Fruit fly (Drosophila melanogaster) whole organism, embryonic: Measurements from ENCODE around the gene CG42828.

Experiments
- CG11247 ChIP-seq: fragments of 200-800 bp; sonication (Bioruptor generic); IDR thresholded peaks from 2 replicates; pipeline ENCODE4 v1.3.6; 2022; ENCODE audit warnings: missing biosample characterization, missing genetic modification characterization
- CG12659 ChIP-seq: fragments of 200-800 bp; sonication (Bioruptor generic); optimal IDR thresholded peaks from 3 replicates; lab custom pipeline; 2017; ENCODE audit warnings: mild to moderate bottlenecking, missing biosample characterization, missing genetic modification reagents, missing genetic modification characterization
- CG14014 ChIP-seq: fragments of 200-800 bp; sonication (Bioruptor generic); IDR thresholded peaks from 2 replicates; pipeline ENCODE4 v1.3.6; 2022; ENCODE audit warnings: missing biosample characterization, missing genetic modification characterization
- CG14710 ChIP-seq: fragments of 200-800 bp; sonication (Bioruptor generic); optimal IDR thresholded peaks from 3 replicates; lab custom pipeline; 2019; ENCODE audit warnings: missing biosample characterization, mild to moderate bottlenecking, missing genetic modification characterization, moderate library complexity
- CG15514 ChIP-seq: fragments of 200-800 bp; sonication (Bioruptor generic); optimal IDR thresholded peaks from 3 replicates; lab custom pipeline; 2017; ENCODE audit warnings: missing biosample characterization, missing genetic modification characterization, mild to moderate bottlenecking, moderate library complexity, missing genetic modification reagents
- CG17359 ChIP-seq: fragments of 200-800 bp; sonication (Bioruptor generic); optimal IDR thresholded peaks from 3 replicates; lab custom pipeline; 2018; ENCODE audit warnings: missing biosample characterization, mild to moderate bottlenecking, missing genetic modification characterization, moderate library complexity
- CG18599 ChIP-seq: fragments of 200-800 bp; sonication (Bioruptor generic); optimal IDR thresholded peaks from 3 replicates; lab custom pipeline; 2017; ENCODE audit warnings: missing biosample characterization, missing genetic modification characterization, mild to moderate bottlenecking, moderate library complexity, missing genetic modification reagents
- CG31388 ChIP-seq: fragments of 200-800 bp; sonication (Bioruptor generic); optimal IDR thresholded peaks from 2 replicates; lab custom pipeline; 2016; ENCODE audit warnings: missing biosample characterization, missing genetic modification characterization
- CG3995 ChIP-seq: fragments of 200-800 bp; sonication (Bioruptor generic); optimal IDR thresholded peaks from 3 replicates; lab custom pipeline; 2016; ENCODE audit warnings: missing biosample characterization, missing genetic modification characterization
- CG42726 ChIP-seq: fragments of 200-800 bp; sonication (Bioruptor generic); IDR thresholded peaks from 2 replicates; pipeline ENCODE4 v1.3.6; 2022; ENCODE audit warnings: missing biosample characterization, missing genetic modification characterization; ENCODE audit not compliant: partially characterized antibody
- CG4854 ChIP-seq: fragments of 200-800 bp; sonication (Bioruptor generic); optimal IDR thresholded peaks from 2 replicates; lab custom pipeline; 2016; ENCODE audit warnings: missing biosample characterization, missing genetic modification characterization, inconsistent platforms
- CG6272 ChIP-seq: fragments of 200-800 bp; sonication (Bioruptor generic); IDR thresholded peaks from 2 replicates; pipeline ENCODE4 v1.3.6; 2022; ENCODE audit warnings: missing biosample characterization, missing genetic modification characterization
- Camta ChIP-seq: fragments of 200-800 bp; sonication (Bioruptor generic); optimal IDR thresholded peaks from 2 replicates; lab custom pipeline; 2016; ENCODE audit warnings: missing biosample characterization, missing genetic modification characterization
- Doc3 ChIP-seq: fragments of 200-800 bp; sonication (Bioruptor generic); IDR thresholded peaks from 3 replicates; pipeline ENCODE4 v1.3.6; 2022; ENCODE audit warnings: missing biosample characterization, missing genetic modification characterization; ENCODE audit not compliant: partially characterized antibody
- HHEX ChIP-seq: fragments of 200-800 bp; sonication (Bioruptor generic); optimal IDR thresholded peaks from 3 replicates; lab custom pipeline; 2017; ENCODE audit warnings: missing biosample characterization, mild to moderate bottlenecking, missing genetic modification characterization, missing genetic modification reagents
- HmgD ChIP-seq: fragments of 200-800 bp; sonication (Bioruptor generic); optimal IDR thresholded peaks from 3 replicates; lab custom pipeline; 2016; ENCODE audit warnings: missing biosample characterization, missing genetic modification characterization
- HmgZ ChIP-seq: fragments of 200-800 bp; sonication (Bioruptor generic); optimal IDR thresholded peaks from 2 replicates; lab custom pipeline; 2018; ENCODE audit warnings: missing biosample characterization, mild to moderate bottlenecking, missing genetic modification characterization
- MBD-R2 ChIP-seq: fragments of 200-800 bp; sonication (Bioruptor generic); IDR thresholded peaks from 2 replicates; pipeline ENCODE4 v1.3.6; 2022; ENCODE audit warnings: missing biosample characterization, missing genetic modification characterization
- Mrtf ChIP-seq: fragments of 200-800 bp; sonication (Bioruptor generic); IDR thresholded peaks from 3 replicates; pipeline ENCODE4 v1.3.6; 2022; ENCODE audit warnings: missing biosample characterization, missing genetic modification characterization
- Nf-YB ChIP-seq: fragments of 200-800 bp; sonication (Bioruptor generic); optimal IDR thresholded peaks from 3 replicates; lab custom pipeline; 2019; ENCODE audit warnings: missing biosample characterization, mild to moderate bottlenecking, missing genetic modification characterization, moderate library complexity
- Nf-YC ChIP-seq: fragments of 200-800 bp; optimal IDR thresholded peaks from 3 replicates; lab custom pipeline; 2019; ENCODE audit warnings: missing biosample characterization, mild to moderate bottlenecking, missing genetic modification characterization, moderate library complexity
- Ptx1 ChIP-seq: fragments of 200-800 bp; sonication (Bioruptor generic); IDR thresholded peaks from 2 replicates; pipeline ENCODE4 v1.3.6; 2022; ENCODE audit warnings: missing biosample characterization, missing genetic modification characterization
- TFAM ChIP-seq: fragments of 200-800 bp; sonication (Bioruptor generic); optimal IDR thresholded peaks from 2 replicates; lab custom pipeline; 2017; ENCODE audit warnings: missing biosample characterization, missing genetic modification characterization, inconsistent platforms
- Trl ChIP-seq, 3 experiments: fragments of >200 bp in 2 of 3; fragments of 200-800 bp in 1 of 3; sonication (Bioruptor generic) in 1 of 3; optimal IDR thresholded peaks; 2 replicates in 1 of 3; 3 replicates in 2 of 3; lab custom pipeline; 2016 to 2017; ENCODE audit warnings: missing biosample characterization in 1 of 3, missing genetic modification characterization in 1 of 3
- ab ChIP-seq: fragments of 200-800 bp; sonication (Bioruptor generic); optimal IDR thresholded peaks from 2 replicates; lab custom pipeline; 2016; ENCODE audit warnings: missing biosample characterization, missing genetic modification characterization
- abd-A ChIP-seq: fragments of 200-800 bp; sonication (Bioruptor generic); optimal IDR thresholded peaks from 3 replicates; lab custom pipeline; 2019; ENCODE audit warnings: missing biosample characterization, mild to moderate bottlenecking, missing genetic modification characterization, moderate library complexity
- ash1 ChIP-seq: fragments of 200-800 bp; sonication (Bioruptor generic); optimal IDR thresholded peaks from 2 replicates; lab custom pipeline; 2018; ENCODE audit warnings: missing biosample characterization, mild to moderate bottlenecking, missing genetic modification characterization
- bcd ChIP-seq: fragments of 200-800 bp; sonication (Bioruptor generic); optimal IDR thresholded peaks from 2 replicates; lab custom pipeline; 2017; ENCODE audit warnings: missing biosample characterization, mild to moderate bottlenecking, missing genetic modification characterization
- cato ChIP-seq: fragments of 200-800 bp; sonication (Bioruptor generic); optimal IDR thresholded peaks from 2 replicates; lab custom pipeline; 2016; ENCODE audit warnings: missing biosample characterization, missing genetic modification characterization, borderline replicate concordance
- chinmo ChIP-seq: fragments of 200-800 bp; sonication (Bioruptor generic); IDR thresholded peaks from 4 replicates; pipeline ENCODE4 v1.3.6; 2022; ENCODE audit warnings: missing biosample characterization, missing genetic modification characterization; ENCODE audit not compliant: partially characterized antibody
- chn ChIP-seq: fragments of 200-800 bp; sonication (Bioruptor generic); optimal IDR thresholded peaks from 2 replicates; lab custom pipeline; 2016; ENCODE audit warnings: missing biosample characterization, missing genetic modification characterization
- ci ChIP-seq: fragments of 200-800 bp; sonication (Bioruptor generic); IDR thresholded peaks from 3 replicates; pipeline ENCODE4 v1.3.6; 2022; ENCODE audit warnings: missing biosample characterization, missing genetic modification characterization
- dati ChIP-seq: fragments of 200-800 bp; sonication (Bioruptor generic); IDR thresholded peaks from 2 replicates; pipeline ENCODE4 v1.3.6; 2022; ENCODE audit warnings: missing biosample characterization, missing genetic modification characterization
- eyg ChIP-seq: fragments of 200-800 bp; sonication (Bioruptor generic); optimal IDR thresholded peaks from 3 replicates; lab custom pipeline; 2016; ENCODE audit warnings: missing biosample characterization, missing genetic modification characterization
- grau ChIP-seq: fragments of 200-800 bp; optimal IDR thresholded peaks from 3 replicates; lab custom pipeline; 2019; ENCODE audit warnings: missing biosample characterization, mild to moderate bottlenecking, missing genetic modification characterization, moderate library complexity
- nom ChIP-seq: fragments of 200-800 bp; sonication (Bioruptor generic); optimal IDR thresholded peaks from 2 replicates; lab custom pipeline; 2017; ENCODE audit warnings: missing biosample characterization, missing genetic modification characterization, mild to moderate bottlenecking, moderate library complexity, missing genetic modification reagents
- onecut ChIP-seq: fragments of 200-800 bp; sonication (Bioruptor generic); IDR thresholded peaks from 2 replicates; pipeline ENCODE4 v1.3.6; 2022; ENCODE audit warnings: missing biosample characterization, missing genetic modification characterization
- org-1 ChIP-seq: fragments of 200-800 bp; sonication (Bioruptor generic); optimal IDR thresholded peaks from 2 replicates; lab custom pipeline; 2017; ENCODE audit warnings: missing biosample characterization, missing genetic modification characterization
- pho ChIP-seq: fragments of 200-800 bp; sonication (Bioruptor generic); optimal IDR thresholded peaks from 2 replicates; lab custom pipeline; 2016; ENCODE audit warnings: missing biosample characterization, missing genetic modification characterization
- prd ChIP-seq, 3 experiments: fragments of >200 bp in 2 of 3; fragments of 200-800 bp in 1 of 3; sonication (Bioruptor generic) in 1 of 3; optimal IDR thresholded peaks in 2 of 3; IDR thresholded peaks in 1 of 3; 2 replicates in 2 of 3; 3 replicates in 1 of 3; pipeline versions ENCODE4 v1.3.6 to Lab custom; 2017 to 2022; ENCODE audit warnings: missing biosample characterization in 1 of 3, missing genetic modification characterization in 1 of 3
- pum ChIP-seq: fragments of 200-800 bp; sonication (Bioruptor generic); optimal IDR thresholded peaks from 2 replicates; lab custom pipeline; 2016; ENCODE audit warnings: missing biosample characterization, missing genetic modification characterization
- sc ChIP-seq, 3 experiments: fragments of >200 bp in 2 of 3; fragments of 200-800 bp in 1 of 3; sonication (Bioruptor generic) in 1 of 3; optimal IDR thresholded peaks; 2 replicates in 2 of 3; 3 replicates in 1 of 3; lab custom pipeline; 2017; ENCODE audit warnings: mild to moderate bottlenecking in 1 of 3, missing biosample characterization in 1 of 3, missing genetic modification characterization in 1 of 3, missing genetic modification reagents in 1 of 3
- sima ChIP-seq: fragments of 200-800 bp; sonication (Bioruptor generic); optimal IDR thresholded peaks from 2 replicates; lab custom pipeline; 2016; ENCODE audit warnings: missing biosample characterization, missing genetic modification characterization
- sob ChIP-seq: fragments of 200-800 bp; sonication (Bioruptor generic); IDR thresholded peaks from 2 replicates; pipeline ENCODE4 v1.3.6; 2022; ENCODE audit warnings: missing biosample characterization, missing genetic modification characterization
- sqz ChIP-seq: fragments of 200-800 bp; sonication (Bioruptor generic); optimal IDR thresholded peaks from 3 replicates; lab custom pipeline; 2018; ENCODE audit warnings: missing biosample characterization, mild to moderate bottlenecking, missing genetic modification characterization
- stwl ChIP-seq: fragments of 200-800 bp; sonication (Bioruptor generic); optimal IDR thresholded peaks from 3 replicates; lab custom pipeline; 2018; ENCODE audit warnings: missing biosample characterization, mild to moderate bottlenecking, missing genetic modification characterization, moderate library complexity
- sug ChIP-seq: fragments of 200-800 bp; optimal IDR thresholded peaks from 2 replicates; lab custom pipeline; 2019; ENCODE audit warnings: missing biosample characterization, mild to moderate bottlenecking, missing genetic modification characterization, moderate library complexity
- unc-4 ChIP-seq: fragments of 200-800 bp; sonication (Bioruptor generic); IDR thresholded peaks from 2 replicates; pipeline ENCODE4 v1.3.6; 2022; ENCODE audit warnings: missing biosample characterization, missing genetic modification characterization; ENCODE audit not compliant: partially characterized antibody

The CG42828 gene

dm6 chr3R:23374290-23374689 is 787 bp downstream of the CG42828 start (continued):
- TF ChIP-seq ci (GFP tag; lab: Robert Waterston, UW) (0 out of 3 replicates have a peak, but pooled peaks have one; percentile 32), Mrtf (no peak), pum (GFP tag; lab: Kevin White, UChicago) (no peak), TFAM (GFP tag; lab: Kevin White, UChicago) (no peak), CG11247 (GFP tag; lab: Robert Waterston, UW) (no peak), sob (peak; percentile 14; the same call in 1 of the 2 replicates), grau (tag; lab: Kevin White, UChicago) (no peak), Camta (GFP tag; lab: Kevin White, UChicago) (no peak), CG14014 (peak; percentile 24; the same call in 1 of the 2 replicates), stwl (tag; lab: Kevin White, UChicago) (no peak), CG42726 (GFP tag; lab: Robert Waterston, UW) (0 out of 2 replicates have a peak, but pooled peaks have one; percentile 37), bcd (GFP tag; lab: Kevin White, UChicago) (peak; percentile 42), sug (tag; lab: Kevin White, UChicago) (peak; percentile 79), sqz (peak; percentile 87), CG14710 (no peak), Doc3 (GFP tag; lab: Robert Waterston, UW) (peak; percentile 35; the same call in 1 of the 3 replicates), ash1 (GFP tag; lab: Kevin White, UChicago) (no peak), CG12659 (no peak), sima (GFP tag; lab: Kevin White, UChicago) (no peak), CG4854 (GFP tag; lab: Kevin White, UChicago) (no peak), HmgD (GFP tag; lab: Kevin White, UChicago) (no peak), CG17359 (no peak), HHEX (no peak), CG18599 (GFP tag; lab: Kevin White, UChicago) (no peak), onecut (GFP tag; lab: Robert Waterston, UW) (no peak), nom (GFP tag; lab: Kevin White, UChicago) (peak; percentile 33), eyg (GFP tag; lab: Kevin White, UChicago) (no peak), Ptx1 (GFP tag; lab: Robert Waterston, UW) (0 out of 2 replicates have a peak, but pooled peaks have one; percentile 16), org-1 (GFP tag; lab: Kevin White, UChicago) (no peak), CG3995 (GFP tag; lab: Kevin White, UChicago) (no peak), ab (GFP tag; lab: Kevin White, UChicago) (no peak), HmgZ (tag; lab: Kevin White, UChicago) (peak; percentile 25), CG15514 (GFP tag; lab: Kevin White, UChicago) (peak; percentile 21), pho (no peak), sc (optimal IDR thresholded peaks at IDR 0.05; lab: Kevin White, UChicago) (no peak), sc (GFP tag; optimal IDR thresholded peaks at IDR 0.05; lab: Kevin White, UChicago) (no peak), Trl (optimal IDR thresholded peaks at IDR 0.05; lab: Kevin White, UChicago) (no peak), Trl (GFP tag; optimal IDR thresholded peaks at IDR 0.05; lab: Kevin White, UChicago) (no peak), unc-4 (GFP tag; lab: Robert Waterston, UW) (peak; percentile 41; the same call in 1 of the 2 replicates), CG6272 (no peak), cato (GFP tag; lab: Kevin White, UChicago) (no peak), prd (optimal IDR thresholded peaks at IDR 0.05; lab: Kevin White, UChicago) (no peak), prd (GFP tag; IDR thresholded peaks at IDR 0.05; lab: Robert Waterston, UW) (0 out of 3 replicates have a peak, but pooled peaks have one; percentile 5), CG31388 (GFP tag; lab: Kevin White, UChicago) (no peak), Nf-YB (GFP tag; lab: Kevin White, UChicago) (no peak), chn (GFP tag; lab: Kevin White, UChicago) (peak; percentile 4), dati (GFP tag; lab: Robert Waterston, UW) (no peak), MBD-R2 (GFP tag; lab: Robert Waterston, UW) (peak; percentile 46; the same call in 1 of the 2 replicates), chinmo (GFP tag; lab: Robert Waterston, UW) (peak; percentile 95), Nf-YC (tag; lab: Kevin White, UChicago) (peak; percentile 6), abd-A (tag; lab: Kevin White, UChicago) (peak; percentile 82)
